Worm (Caenorhabditis elegans): ENCODE data around the gene fbxa-59.

The fbxa-59 gene

DNA sequence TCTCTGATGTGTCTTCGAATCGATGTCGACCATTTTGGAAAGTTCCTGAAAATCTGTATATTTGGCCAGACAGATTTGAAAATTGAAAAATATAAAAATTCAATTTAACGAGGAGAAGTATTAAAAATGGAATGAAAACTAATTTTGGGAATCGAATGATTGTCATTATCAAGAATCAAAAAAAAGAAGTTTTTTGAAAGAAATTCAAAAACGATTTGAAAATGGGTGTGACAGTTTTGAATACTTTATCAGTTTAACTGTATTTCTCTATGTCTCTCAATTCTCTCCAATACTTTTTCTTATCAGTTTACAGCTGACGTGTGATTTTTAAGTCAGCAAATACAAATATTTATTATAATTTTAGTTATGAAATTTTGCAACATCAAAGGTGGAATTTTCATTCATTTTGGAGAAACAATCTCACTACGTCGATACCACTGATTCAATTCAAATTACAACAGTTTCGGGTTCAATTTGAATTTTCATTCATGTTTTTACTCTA is at the start of gene fbxa-59:
Gene fbxa-59, minus strand, starts transcription at position 51 of the 502 bp plus-strand sequence.
- peak; percentile 16 for TF ChIP-seq hlh-30 (tag; optimal IDR thresholded peaks at IDR 0.05; ENCODE audit: insufficient read depth)
- TF ChIP-seq dmd-6 (GFP tag; IDR thresholded peaks at IDR 0.05) = peak; percentile 75
- peak; percentile 26; the same call in 1 of the 2 replicates for TF ChIP-seq php-3 (GFP tag; IDR thresholded peaks at IDR 0.05)
- TF ChIP-seq pqm-1 (tag; optimal IDR thresholded peaks at IDR 0.05) = peak; percentile 60
- no peak for TF ChIP-seq daf-16 (GFP tag; optimal IDR thresholded peaks at IDR 0.05)
- peak; percentile 71 for TF ChIP-seq daf-16 (tag; optimal IDR thresholded peaks at IDR 0.05)
- TF ChIP-seq spr-3 (GFP tag; optimal IDR thresholded peaks at IDR 0.05) = no peak
- 0 out of 2 replicates have a peak, but pooled peaks have one; percentile 10 for TF ChIP-seq lin-38 (GFP tag; IDR thresholded peaks at IDR 0.05)
- TF ChIP-seq dve-1 (tag; optimal IDR thresholded peaks at IDR 0.05; ENCODE audit: insufficient read depth) = peak; percentile 71
- TF ChIP-seq F49E8.2 (tag; optimal IDR thresholded peaks at IDR 0.05; ENCODE audit: borderline replicate concordance) = no peak
- peak; percentile 39 for TF ChIP-seq nhr-28 (tag; optimal IDR thresholded peaks at IDR 0.05)
- no peak for TF ChIP-seq Y105C5A.15 (GFP tag; IDR thresholded peaks at IDR 0.05)
- TF ChIP-seq gei-8 (GFP tag; optimal IDR thresholded peaks at IDR 0.05) = no peak
- peak; percentile 66 for TF ChIP-seq hlh-11 (tag; optimal IDR thresholded peaks at IDR 0.05)
- peak; percentile 27 for TF ChIP-seq nhr-77 (tag; optimal IDR thresholded peaks at IDR 0.05)
- TF ChIP-seq zip-2 (tag; optimal IDR thresholded peaks at IDR 0.05) = peak; percentile 10

DNA sequence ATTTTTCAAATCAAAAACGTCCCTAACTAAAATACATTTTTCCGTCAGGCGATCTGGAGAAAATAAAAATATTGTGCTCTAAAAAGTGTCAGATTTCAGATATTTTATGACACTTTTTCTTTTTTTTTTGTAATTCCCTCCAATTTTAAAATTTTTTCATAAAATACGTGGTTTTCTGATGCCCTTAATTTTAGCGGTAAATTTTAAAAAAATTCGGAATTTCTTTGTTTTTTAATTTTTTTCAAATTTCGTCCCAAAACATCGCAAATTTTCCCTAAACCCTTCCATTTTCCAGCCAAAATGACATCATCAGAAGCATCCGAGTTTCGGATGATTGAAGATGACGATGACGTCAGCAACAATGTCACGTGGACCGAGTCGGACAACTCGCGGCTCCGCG is 48.3 kb upstream of the fbxa-59 start, which contains the start of gene trp-2:
Gene trp-2, plus strand, starts transcription at position 301 of the 400 bp plus-strand sequence.
- TF ChIP-seq F49E8.2 (tag; optimal IDR thresholded peaks at IDR 0.05; ENCODE audit: borderline replicate concordance) (no peak), ztf-11 (tag; optimal IDR thresholded peaks at IDR 0.05) (no peak), ceh-20 (GFP tag; IDR thresholded peaks at IDR 0.05) (no peak), hif-1 (tag; optimal IDR thresholded peaks at IDR 0.05) (no peak), lin-15B (tag; optimal IDR thresholded peaks at IDR 0.05) (no peak), Y75B8A.6 (GFP tag; IDR thresholded peaks at IDR 0.05) (no peak), tag-97 (GFP tag; IDR thresholded peaks at IDR 0.05) (no peak), dmd-6 (GFP tag; IDR thresholded peaks at IDR 0.05) (no peak), lir-3 (tag; optimal IDR thresholded peaks at IDR 0.05) (no peak), ZK546.5 (tag; optimal IDR thresholded peaks at IDR 0.05) (no peak), madf-9 (GFP tag; conservative IDR thresholded peaks at IDR 0.05) (no peak), nhr-42 (GFP tag; IDR thresholded peaks at IDR 0.05) (no peak)

DNA sequence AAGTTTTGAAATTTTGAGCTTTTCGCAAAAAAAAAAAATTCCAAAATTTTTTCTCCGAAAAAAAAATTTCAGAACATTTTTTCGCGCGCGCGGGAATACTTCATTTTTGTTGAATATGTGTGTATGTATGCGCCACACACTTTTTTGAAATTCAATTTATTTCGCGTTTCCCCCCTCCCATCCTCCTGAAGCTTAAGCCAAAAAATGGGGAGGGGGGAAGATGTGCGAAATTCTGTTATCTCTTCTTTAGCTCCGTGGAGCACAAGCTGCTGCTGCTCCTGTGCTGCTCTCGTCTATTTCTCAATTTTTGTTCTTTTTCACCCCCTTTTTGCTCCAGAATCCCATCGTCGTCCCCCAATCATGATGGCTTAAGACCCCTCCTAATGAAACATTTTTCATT is 46.3 kb upstream of the fbxa-59 start:
- TF ChIP-seq ctbp-1 (GFP tag; IDR thresholded peaks at IDR 0.05) (peak; percentile 32; the same call in 1 of the 2 replicates), ces-1 (GFP tag; optimal IDR thresholded peaks at IDR 0.05) (peak; percentile 68), fkh-10 (GFP tag; optimal IDR thresholded peaks at IDR 0.05) (peak; percentile 42), hlh-30 (tag; optimal IDR thresholded peaks at IDR 0.05; ENCODE audit: insufficient read depth) (no peak), egl-27 (tag; optimal IDR thresholded peaks at IDR 0.05) (no peak)

- TF ChIP-seq R02D3.7 (tag; optimal IDR thresholded peaks at IDR 0.05) (no peak), mxl-2 (GFP tag; conservative IDR thresholded peaks at IDR 0.05) (no peak), ces-1 (GFP tag; optimal IDR thresholded peaks at IDR 0.05) (no peak), vab-7 (GFP tag; IDR thresholded peaks at IDR 0.05) (no peak), daf-12 (tag; optimal IDR thresholded peaks at IDR 0.05) (no peak), nhr-76 (tag; optimal IDR thresholded peaks at IDR 0.05) (no peak), lin-39 (tag; optimal IDR thresholded peaks at IDR 0.05) (no peak), nhr-237 (tag; optimal IDR thresholded peaks at IDR 0.05) (no peak), egl-27 (tag; optimal IDR thresholded peaks at IDR 0.05) (no peak), arid-1 (GFP tag; conservative IDR thresholded peaks at IDR 0.05) (no peak), snpc-4 (tag; optimal IDR thresholded peaks at IDR 0.05) (no peak), F26F4.8 (GFP tag; conservative IDR thresholded peaks at IDR 0.05) (no peak), mep-1 (tag; optimal IDR thresholded peaks at IDR 0.05) (no peak), hlh-11 (tag; optimal IDR thresholded peaks at IDR 0.05) (no peak), D1046.2 (GFP tag; IDR thresholded peaks at IDR 0.05) (no peak), Y48G9A.11 (GFP tag; IDR thresholded peaks at IDR 0.05) (no peak), dmd-8 (GFP tag; IDR thresholded peaks at IDR 0.05) (no peak)
Observed at ce11 chrIII:982961-983360, 39.7 kb upstream of the fbxa-59 start, which contains the start of gene tbc-10. TSS of gene tbc-10 (plus strand) at chrIII:983261.

Data from whole organism, L4 larva.